Worm (Caenorhabditis elegans) whole organism, L1 larva: ENCODE data around the gene ZK1290.1.

Experiments
- ceh-82 ChIP-seq, 3 experiments: fragments of 150-350 bp in 1 of 3; sonication (generic microtip) in 2 of 3; optimal IDR thresholded peaks; 2 replicates each; lab custom pipeline; 2014 to 2017; ENCODE audit warnings: missing biosample characterization in 3 of 3, missing genetic modification characterization in 3 of 3
- ceh-88 ChIP-seq: fragments of 200-800 bp; sonication (Bioruptor generic); IDR thresholded peaks from 2 replicates; pipeline ENCODE4 v1.3.6; 2022; ENCODE audit warnings: missing genetic modification characterization, missing compliant biosample characterization
- dsc-1 ChIP-seq: sonication (generic microtip); optimal IDR thresholded peaks from 2 replicates; lab custom pipeline; 2016; ENCODE audit warnings: mild to moderate bottlenecking, missing genetic modification characterization, missing compliant biosample characterization
- egl-13 ChIP-seq: sonication (generic microtip); optimal IDR thresholded peaks from 2 replicates; lab custom pipeline; 2016; ENCODE audit warnings: missing genotype, missing genetic modification reagents, missing genetic modification characterization, missing compliant biosample characterization
- egl-27 ChIP-seq, 2 experiments: fragments of 150-350 bp in 1 of 2; sonication (generic microtip); optimal IDR thresholded peaks; 3 replicates each; lab custom pipeline; 2017 to 2018; ENCODE audit warnings: missing biosample characterization in 2 of 2, missing genetic modification characterization in 2 of 2, missing genetic modification reagents in 2 of 2
- elt-2 ChIP-seq: sonication (generic microtip); optimal IDR thresholded peaks from 2 replicates; lab custom pipeline; 2016; ENCODE audit warnings: missing genetic modification characterization, mild to moderate bottlenecking, inconsistent platforms, missing compliant biosample characterization, missing genetic modification reagents
- fkh-10 ChIP-seq: sonication (generic microtip); optimal IDR thresholded peaks from 2 replicates; lab custom pipeline; 2017; ENCODE audit warnings: missing biosample characterization, missing genetic modification reagents, missing genetic modification characterization
- fkh-4 ChIP-seq: sonication (generic microtip); optimal IDR thresholded peaks from 2 replicates; lab custom pipeline; 2016; ENCODE audit warnings: missing compliant biosample characterization, missing genetic modification characterization, borderline replicate concordance
- fkh-8 ChIP-seq: sonication (generic microtip); optimal IDR thresholded peaks from 2 replicates; lab custom pipeline; 2016; ENCODE audit warnings: mild to moderate bottlenecking, missing genetic modification characterization, missing compliant biosample characterization
- isw-1 ChIP-seq: fragments of 200-800 bp; sonication (Bioruptor generic); IDR thresholded peaks from 2 replicates; pipeline ENCODE4 v1.3.6; 2022; ENCODE audit warnings: missing genetic modification characterization, missing compliant biosample characterization
- lin-13 ChIP-seq: fragments of 150-350 bp; optimal IDR thresholded peaks from 2 replicates; lab custom pipeline; 2014; ENCODE audit warnings: missing biosample characterization, missing genetic modification reagents, missing genetic modification characterization
- lin-14 ChIP-seq: fragments of 200-800 bp; sonication (Bioruptor generic); optimal IDR thresholded peaks from 2 replicates; lab custom pipeline; 2018; ENCODE audit warnings: mild to moderate bottlenecking, missing genetic modification characterization, moderate library complexity, missing compliant biosample characterization
- lir-3 ChIP-seq: sonication (generic microtip); optimal IDR thresholded peaks from 2 replicates; lab custom pipeline; 2016; ENCODE audit warnings: mild to moderate bottlenecking, missing genetic modification characterization, moderate library complexity, missing compliant biosample characterization; ENCODE audit not compliant: poor library complexity
- mdl-1 ChIP-seq, 2 experiments: fragments of 150-350 bp; optimal IDR thresholded peaks; 2 replicates each; lab custom pipeline; 2014 to 2017; ENCODE audit warnings: missing biosample characterization in 2 of 2, missing genetic modification characterization in 2 of 2, inconsistent platforms in 1 of 2
- mef-2 ChIP-seq: fragments of 150-350 bp; optimal IDR thresholded peaks from 2 replicates; lab custom pipeline; 2014; ENCODE audit warnings: missing biosample characterization, missing genetic modification characterization
- nhr-11 ChIP-seq: fragments of 150-350 bp; optimal IDR thresholded peaks from 2 replicates; lab custom pipeline; 2014; ENCODE audit warnings: missing biosample characterization, missing genetic modification characterization
- nhr-12 ChIP-seq: sonication (generic microtip); optimal IDR thresholded peaks from 2 replicates; lab custom pipeline; 2017; ENCODE audit warnings: missing biosample characterization, missing genetic modification characterization
- nhr-237 ChIP-seq: fragments of 150-350 bp; optimal IDR thresholded peaks from 2 replicates; lab custom pipeline; 2014; ENCODE audit warnings: missing biosample characterization, missing genetic modification characterization
- nhr-71 ChIP-seq: sonication (generic microtip); optimal IDR thresholded peaks from 2 replicates; lab custom pipeline; 2016; ENCODE audit warnings: mild to moderate bottlenecking, missing genetic modification characterization, moderate library complexity, missing compliant biosample characterization
- nhr-84 ChIP-seq: sonication (generic microtip); optimal IDR thresholded peaks from 2 replicates; lab custom pipeline; 2017; ENCODE audit warnings: missing biosample characterization, missing genetic modification characterization
- nhr-90 ChIP-seq: sonication (generic microtip); optimal IDR thresholded peaks from 2 replicates; lab custom pipeline; 2016; ENCODE audit warnings: mild to moderate bottlenecking, missing genetic modification characterization, missing compliant biosample characterization; ENCODE audit not compliant: poor library complexity
- pag-3 ChIP-seq: sonication (generic microtip); optimal IDR thresholded peaks from 2 replicates; lab custom pipeline; 2017; ENCODE audit warnings: missing genetic modification characterization, mild to moderate bottlenecking, missing compliant biosample characterization, antibody characterized with exemption, borderline replicate concordance; ENCODE audit not compliant: insufficient read depth
- pqm-1 ChIP-seq: sonication (generic microtip); optimal IDR thresholded peaks from 3 replicates; lab custom pipeline; 2017; ENCODE audit warnings: missing biosample characterization, missing genetic modification characterization
- skn-1 ChIP-seq: fragments of 150-350 bp; optimal IDR thresholded peaks from 2 replicates; lab custom pipeline; 2014; ENCODE audit warnings: missing biosample characterization, missing genetic modification characterization
- snpc-4 ChIP-seq: fragments of 150-350 bp; optimal IDR thresholded peaks from 2 replicates; lab custom pipeline; 2014; ENCODE audit warnings: missing biosample characterization, missing genetic modification characterization
- unc-130 ChIP-seq: fragments of 150-350 bp; optimal IDR thresholded peaks from 2 replicates; lab custom pipeline; 2017; ENCODE audit warnings: missing biosample characterization, missing genetic modification characterization, inconsistent platforms
- unc-86 ChIP-seq: sonication (generic microtip); optimal IDR thresholded peaks from 2 replicates; lab custom pipeline; 2016; ENCODE audit warnings: missing genetic modification characterization, missing compliant biosample characterization
- vab-15 ChIP-seq: sonication (generic microtip); optimal IDR thresholded peaks from 2 replicates; lab custom pipeline; 2017; ENCODE audit warnings: missing genotype, mild to moderate bottlenecking, missing genetic modification characterization, missing compliant biosample characterization
- xbp-1 ChIP-seq: sonication (generic microtip); optimal IDR thresholded peaks from 2 replicates; lab custom pipeline; 2016; ENCODE audit warnings: missing genetic modification characterization, missing compliant biosample characterization
- zag-1 ChIP-seq: fragments of 150-350 bp; optimal IDR thresholded peaks from 2 replicates; lab custom pipeline; 2014; ENCODE audit warnings: missing biosample characterization, missing genetic modification characterization
- zip-4 ChIP-seq: fragments of 200-800 bp; sonication (Bioruptor generic); optimal IDR thresholded peaks from 2 replicates; lab custom pipeline; 2018; ENCODE audit warnings: mild to moderate bottlenecking, missing genetic modification characterization, moderate library complexity, missing compliant biosample characterization
- ztf-4 ChIP-seq: fragments of 150-350 bp; optimal IDR thresholded peaks from 2 replicates; lab custom pipeline; 2014; ENCODE audit warnings: missing biosample characterization, missing genetic modification characterization

The ZK1290.1 gene

ce11 chrII:7570820-7571219, 9.3 kb downstream of the ZK1290.1 start:
- TF ChIP-seq dsc-1 (tag; lab: Kevin White, UChicago) = no peak
- no peak for TF ChIP-seq vab-15 (tag; lab: Kevin White, UChicago)
- TF ChIP-seq egl-27 (tag; optimal IDR thresholded peaks at IDR 0.05; lab: Kevin White, UChicago) = no peak
- TF ChIP-seq lin-14 (GFP tag; lab: Kevin White, UChicago) = peak; percentile 8
- no peak for TF ChIP-seq nhr-71 (tag; lab: Kevin White, UChicago)
- no peak for TF ChIP-seq nhr-11 (tag; lab: Kevin White, UChicago)
- TF ChIP-seq pqm-1 = no peak

ce11 chrII:7574143-7574542, 12.6 kb downstream of the ZK1290.1 start, which contains the start of gene F35D2.2:
Gene F35D2.2, plus strand, starts transcription at chrII:7574443.
- no peak for TF ChIP-seq lin-13
- no peak for TF ChIP-seq mef-2
- no peak for TF ChIP-seq unc-130
- no peak for TF ChIP-seq nhr-11 (tag; lab: Kevin White, UChicago)
- TF ChIP-seq pqm-1 = no peak
- no peak for TF ChIP-seq egl-27 (tag; optimal IDR thresholded peaks at IDR 0.05; lab: Kevin White, UChicago)
- TF ChIP-seq nhr-90 (tag; lab: Kevin White, UChicago) = no peak
- no peak for TF ChIP-seq egl-13 (tag; lab: Kevin White, UChicago)
- TF ChIP-seq ceh-82 (tag; optimal IDR thresholded peaks at IDR 0.05; lab: Kevin White, UChicago) = no peak

- no peak for TF ChIP-seq skn-1 (tag; lab: Kevin White, UChicago)
- TF ChIP-seq zag-1 (tag; lab: Kevin White, UChicago) = no peak
- TF ChIP-seq zip-4 (GFP tag; lab: Kevin White, UChicago) = no peak
These were observed 14.1 kb downstream of the ZK1290.1 start, which contains the start of gene F35D2.1 for ce11 chrII:7575614-7576013. Gene F35D2.1, plus strand, starts transcription at chrII:7575914.

- no peak for TF ChIP-seq fkh-4
- TF ChIP-seq nhr-12 (tag; lab: Kevin White, UChicago) = no peak
- no peak for TF ChIP-seq fkh-10
- no peak for TF ChIP-seq zip-4 (GFP tag; lab: Kevin White, UChicago)
- no peak for TF ChIP-seq ceh-88 (GFP tag; lab: Robert Waterston, UW)
- no peak for TF ChIP-seq pag-3 (tag; lab: Kevin White, UChicago)
- no peak for TF ChIP-seq dsc-1 (tag; lab: Kevin White, UChicago)
- no peak for TF ChIP-seq mef-2
- no peak for TF ChIP-seq snpc-4 (tag; lab: Kevin White, UChicago)
- no peak for TF ChIP-seq nhr-237 (tag; lab: Kevin White, UChicago)
- TF ChIP-seq mdl-1 (tag; optimal IDR thresholded peaks at IDR 0.05; lab: Kevin White, UChicago) = no peak
- no peak for TF ChIP-seq elt-2 (tag; lab: Kevin White, UChicago)
- no peak for TF ChIP-seq isw-1
- TF ChIP-seq pqm-1 = no peak
- no peak for TF ChIP-seq xbp-1
- no peak for TF ChIP-seq nhr-11 (tag; lab: Kevin White, UChicago)
- no peak for TF ChIP-seq nhr-84 (tag; lab: Kevin White, UChicago)
- no peak for TF ChIP-seq ztf-4 (tag; lab: Kevin White, UChicago)
- TF ChIP-seq unc-86 (tag; lab: Kevin White, UChicago) = no peak
- TF ChIP-seq lir-3 (tag; lab: Kevin White, UChicago) = no peak
These were observed 15.8 kb downstream of the ZK1290.1 start, which contains the start of gene F35D2.6 for ce11 chrII:7577412-7577811. Gene F35D2.6, plus strand, starts transcription at chrII:7577712.

- no peak for TF ChIP-seq snpc-4 (tag; lab: Kevin White, UChicago)
- peak; percentile 8 for TF ChIP-seq fkh-8 (tag; lab: Kevin White, UChicago)
These were observed 22.0 kb downstream of the ZK1290.1 start, which contains the start of gene mks-3 for ce11 chrII:7583555-7583954. Gene mks-3, minus strand, starts transcription at chrII:7583655.
